Worm (Caenorhabditis elegans) whole organism, L4 larva: ENCODE data around the gene B0334.5.

Experiments
- F10B5.3 ChIP-seq: sonication (generic microtip); optimal IDR thresholded peaks from 2 replicates; lab custom pipeline; 2016; ENCODE audit warnings: mild to moderate bottlenecking, missing genetic modification characterization, missing compliant biosample characterization
- T26A8.4 ChIP-seq: fragments of 200-800 bp; sonication (Bioruptor generic); IDR thresholded peaks from 2 replicates; pipeline ENCODE4 v1.3.6; 2022; ENCODE audit warnings: missing genetic modification characterization, missing compliant biosample characterization
- Y48G9A.11 ChIP-seq: fragments of 200-800 bp; sonication (Bioruptor generic); IDR thresholded peaks from 2 replicates; pipeline ENCODE4 v1.3.6; 2022; ENCODE audit warnings: missing genetic modification reagents, missing genetic modification characterization, missing compliant biosample characterization
- Y75B8A.6 ChIP-seq: fragments of 200-800 bp; sonication (Bioruptor generic); IDR thresholded peaks from 2 replicates; pipeline ENCODE4 v1.3.6; 2022; ENCODE audit warnings: missing genetic modification reagents, missing genetic modification characterization, missing compliant biosample characterization
- ZK337.2 ChIP-seq: fragments of 200-800 bp; sonication (Bioruptor generic); IDR thresholded peaks from 2 replicates; pipeline ENCODE4 v1.3.6; 2022; ENCODE audit warnings: missing genetic modification reagents, missing genetic modification characterization, missing compliant biosample characterization
- attf-4 ChIP-seq: sonication (generic microtip); optimal IDR thresholded peaks from 3 replicates; lab custom pipeline; 2017; ENCODE audit warnings: missing biosample characterization, missing genetic modification characterization
- ceh-20 ChIP-seq: fragments of 200-800 bp; sonication (Bioruptor generic); IDR thresholded peaks from 2 replicates; pipeline ENCODE4 v1.3.6; 2022; ENCODE audit warnings: missing genetic modification reagents, missing genetic modification characterization, missing compliant biosample characterization
- ceh-28 ChIP-seq: fragments of 150-350 bp; optimal IDR thresholded peaks from 2 replicates; lab custom pipeline; 2014; ENCODE audit warnings: missing biosample characterization, missing genetic modification reagents, missing genetic modification characterization
- ceh-44 ChIP-seq: fragments of 200-800 bp; sonication (Bioruptor generic); IDR thresholded peaks from 2 replicates; pipeline ENCODE4 v1.3.6; 2022; ENCODE audit warnings: missing genetic modification reagents, missing genetic modification characterization, missing compliant biosample characterization
- ceh-82 ChIP-seq: sonication (generic microtip); optimal IDR thresholded peaks from 2 replicates; lab custom pipeline; 2017; ENCODE audit warnings: missing biosample characterization, missing genetic modification characterization
- ces-1 ChIP-seq: fragments of 150-350 bp; sonication (generic microtip); optimal IDR thresholded peaks from 4 replicates; lab custom pipeline; 2014; ENCODE audit warnings: missing biosample characterization, missing genetic modification reagents, missing genetic modification characterization
- cey-2 ChIP-seq: sonication (generic microtip); optimal IDR thresholded peaks from 3 replicates; lab custom pipeline; 2017; ENCODE audit warnings: missing genetic modification characterization, mild to moderate bottlenecking, missing compliant biosample characterization, antibody characterized with exemption, borderline replicate concordance; ENCODE audit not compliant: insufficient read depth
- daf-12 ChIP-seq: fragments of 150-350 bp; optimal IDR thresholded peaks from 2 replicates; lab custom pipeline; 2014; ENCODE audit warnings: missing biosample characterization, missing genetic modification reagents, missing genetic modification characterization
- daf-19 ChIP-seq: fragments of 200-800 bp; sonication (Bioruptor generic); conservative IDR thresholded peaks from 2 replicates; pipeline ENCODE4 v1.3.6; 2022; ENCODE audit warnings: missing genetic modification characterization, missing compliant biosample characterization
- daf-8 ChIP-seq: fragments of 200-800 bp; sonication (Bioruptor generic); IDR thresholded peaks from 2 replicates; pipeline ENCODE4 v1.3.6; 2022; ENCODE audit warnings: missing genetic modification characterization, missing compliant biosample characterization
- dmd-6 ChIP-seq: fragments of 200-800 bp; sonication (Bioruptor generic); IDR thresholded peaks from 2 replicates; pipeline ENCODE4 v1.3.6; 2022; ENCODE audit warnings: missing genetic modification reagents, missing genetic modification characterization, missing compliant biosample characterization
- egl-43 ChIP-seq: fragments of 200-800 bp; sonication (Bioruptor generic); IDR thresholded peaks from 2 replicates; pipeline ENCODE4 v1.3.6; 2022; ENCODE audit warnings: missing genetic modification reagents, missing genetic modification characterization, missing compliant biosample characterization
- fkh-10 ChIP-seq: fragments of 150-350 bp; optimal IDR thresholded peaks from 2 replicates; lab custom pipeline; 2014; ENCODE audit warnings: missing biosample characterization, missing genetic modification reagents, missing genetic modification characterization
- fos-1 ChIP-seq: fragments of 150-350 bp; optimal IDR thresholded peaks from 2 replicates; lab custom pipeline; 2014; ENCODE audit warnings: missing biosample characterization, missing genetic modification characterization
- hlh-11 ChIP-seq: fragments of 200-800 bp; sonication (Bioruptor generic); optimal IDR thresholded peaks from 2 replicates; lab custom pipeline; 2018; ENCODE audit warnings: mild to moderate bottlenecking, missing genetic modification characterization, missing compliant biosample characterization
- hlh-30 ChIP-seq: sonication (generic microtip); optimal IDR thresholded peaks from 2 replicates; lab custom pipeline; 2017; ENCODE audit warnings: antibody characterized with exemption, mild to moderate bottlenecking, missing genetic modification characterization, missing compliant biosample characterization; ENCODE audit not compliant: insufficient read depth
- hmg-1.1 ChIP-seq: fragments of 200-800 bp; sonication (Bioruptor generic); IDR thresholded peaks from 2 replicates; pipeline ENCODE4 v1.3.6; 2022; ENCODE audit warnings: missing genetic modification reagents, missing genetic modification characterization, missing compliant biosample characterization
- jun-1 ChIP-seq: fragments of 150-350 bp; optimal IDR thresholded peaks from 2 replicates; lab custom pipeline; 2014; ENCODE audit warnings: missing biosample characterization, missing genetic modification reagents, missing genetic modification characterization
- lim-7 ChIP-seq: fragments of 200-800 bp; sonication (Bioruptor generic); IDR thresholded peaks from 2 replicates; pipeline ENCODE4 v1.3.6; 2022; ENCODE audit warnings: missing genetic modification characterization, missing compliant biosample characterization
- lin-13 ChIP-seq: fragments of 150-350 bp; optimal IDR thresholded peaks from 2 replicates; lab custom pipeline; 2014; ENCODE audit warnings: missing biosample characterization, missing genetic modification reagents, missing genetic modification characterization
- lin-39 ChIP-seq: fragments of 150-350 bp; optimal IDR thresholded peaks from 2 replicates; lab custom pipeline; 2014; ENCODE audit warnings: missing biosample characterization, missing genetic modification reagents, missing genetic modification characterization
- lsy-2 ChIP-seq, 2 experiments: fragments of 150-350 bp in 1 of 2; sonication (generic microtip) in 1 of 2; optimal IDR thresholded peaks; 2 replicates each; lab custom pipeline; 2014 to 2017; ENCODE audit warnings: missing biosample characterization in 2 of 2, missing genetic modification characterization in 2 of 2
- madf-5 ChIP-seq, 2 experiments: fragments of 200-800 bp; sonication (Bioruptor generic); IDR thresholded peaks; 2 replicates each; pipeline ENCODE4 v1.3.6; 2022; ENCODE audit warnings: missing compliant biosample characterization in 2 of 2, missing genetic modification characterization in 2 of 2
- madf-9 ChIP-seq: fragments of 200-800 bp; sonication (Bioruptor generic); conservative IDR thresholded peaks from 2 replicates; pipeline ENCODE4 v1.3.6; 2022; ENCODE audit warnings: missing genetic modification reagents, missing genetic modification characterization, missing compliant biosample characterization
- mdl-1 ChIP-seq, 2 experiments: fragments of 150-350 bp in 1 of 2; sonication (generic microtip) in 1 of 2; optimal IDR thresholded peaks; 2 replicates each; lab custom pipeline; 2014 to 2017; ENCODE audit warnings: missing biosample characterization in 2 of 2, missing genetic modification characterization in 2 of 2
- mdt-29 ChIP-seq: fragments of 200-800 bp; sonication (Bioruptor generic); IDR thresholded peaks from 2 replicates; pipeline ENCODE4 v1.3.6; 2022; ENCODE audit warnings: missing genetic modification reagents, missing genetic modification characterization, missing compliant biosample characterization
- mep-1 ChIP-seq: fragments of 150-350 bp; sonication (generic microtip); optimal IDR thresholded peaks from 3 replicates; lab custom pipeline; 2014; ENCODE audit warnings: missing biosample characterization, missing genetic modification characterization
- mes-2 ChIP-seq: sonication (generic microtip); optimal IDR thresholded peaks from 2 replicates; lab custom pipeline; 2016; ENCODE audit warnings: missing genotype, mild to moderate bottlenecking, missing genetic modification characterization, missing compliant biosample characterization; ENCODE audit not compliant: poor library complexity, severe bottlenecking
- mxl-3 ChIP-seq: fragments of 200-800 bp; sonication (Bioruptor generic); optimal IDR thresholded peaks from 2 replicates; lab custom pipeline; 2018; ENCODE audit warnings: mild to moderate bottlenecking, missing genetic modification characterization, missing compliant biosample characterization
- nhr-11 ChIP-seq: fragments of 150-350 bp; optimal IDR thresholded peaks from 2 replicates; lab custom pipeline; 2014; ENCODE audit warnings: missing biosample characterization, missing genetic modification characterization
- nhr-41 ChIP-seq: fragments of 200-800 bp; sonication (Bioruptor generic); IDR thresholded peaks from 2 replicates; pipeline ENCODE4 v1.3.6; 2022; ENCODE audit warnings: missing genetic modification reagents, missing genetic modification characterization, missing compliant biosample characterization
- nhr-42 ChIP-seq: fragments of 200-800 bp; sonication (Bioruptor generic); IDR thresholded peaks from 2 replicates; pipeline ENCODE4 v1.3.6; 2022; ENCODE audit warnings: missing genetic modification characterization, missing compliant biosample characterization
- nhr-48 ChIP-seq: sonication (generic microtip); optimal IDR thresholded peaks from 2 replicates; lab custom pipeline; 2016; ENCODE audit warnings: mild to moderate bottlenecking, missing genetic modification characterization, missing compliant biosample characterization
- nhr-6 ChIP-seq: fragments of 150-350 bp; optimal IDR thresholded peaks from 2 replicates; lab custom pipeline; 2014; ENCODE audit warnings: missing biosample characterization, missing genetic modification characterization
- nhr-76 ChIP-seq: fragments of 150-350 bp; optimal IDR thresholded peaks from 2 replicates; lab custom pipeline; 2014; ENCODE audit warnings: missing biosample characterization, missing genetic modification characterization
- nhr-77 ChIP-seq: fragments of 150-350 bp; optimal IDR thresholded peaks from 2 replicates; lab custom pipeline; 2014; ENCODE audit warnings: missing biosample characterization, missing genetic modification characterization
- php-3 ChIP-seq: fragments of 200-800 bp; sonication (Bioruptor generic); IDR thresholded peaks from 2 replicates; pipeline ENCODE4 v1.3.6; 2022; ENCODE audit warnings: missing genetic modification reagents, missing genetic modification characterization, missing compliant biosample characterization
- pqm-1 ChIP-seq: sonication (generic microtip); optimal IDR thresholded peaks from 2 replicates; lab custom pipeline; 2017; ENCODE audit warnings: missing biosample characterization, missing genetic modification characterization
- sdz-12 ChIP-seq: fragments of 200-800 bp; sonication (Bioruptor generic); optimal IDR thresholded peaks from 2 replicates; lab custom pipeline; 2018; ENCODE audit warnings: mild to moderate bottlenecking, missing genetic modification characterization, missing compliant biosample characterization
- skn-1 ChIP-seq: fragments of 150-350 bp; optimal IDR thresholded peaks from 2 replicates; lab custom pipeline; 2014; ENCODE audit warnings: missing biosample characterization, missing genetic modification characterization
- snpc-1.2 ChIP-seq: fragments of 200-800 bp; sonication (Bioruptor generic); IDR thresholded peaks from 2 replicates; pipeline ENCODE4 v1.3.6; 2022; ENCODE audit warnings: missing genetic modification reagents, missing genetic modification characterization, missing compliant biosample characterization
- tag-97 ChIP-seq: fragments of 200-800 bp; sonication (Bioruptor generic); IDR thresholded peaks from 2 replicates; pipeline ENCODE4 v1.3.6; 2022; ENCODE audit warnings: missing genetic modification characterization, missing compliant biosample characterization
- tra-1 ChIP-seq: fragments of 200-800 bp; sonication (Bioruptor generic); IDR thresholded peaks from 2 replicates; pipeline ENCODE4 v1.3.6; 2022; ENCODE audit warnings: missing genetic modification reagents, missing genetic modification characterization, missing compliant biosample characterization
- unc-130 ChIP-seq: sonication (generic microtip); optimal IDR thresholded peaks from 2 replicates; lab custom pipeline; 2016; ENCODE audit warnings: missing genetic modification reagents, missing genetic modification characterization, missing compliant biosample characterization
- unc-39 ChIP-seq: sonication (generic microtip); optimal IDR thresholded peaks from 2 replicates; lab custom pipeline; 2017; ENCODE audit warnings: missing biosample characterization, missing genetic modification characterization
- zfp-3 ChIP-seq: fragments of 200-800 bp; sonication (Bioruptor generic); conservative IDR thresholded peaks from 2 replicates; pipeline ENCODE4 v1.3.6; 2022; ENCODE audit warnings: missing genetic modification reagents, missing genetic modification characterization, missing compliant biosample characterization
- ztf-7 ChIP-seq: fragments of 150-350 bp; optimal IDR thresholded peaks from 2 replicates; lab custom pipeline; 2014; ENCODE audit warnings: missing biosample characterization, missing genetic modification characterization

Gene B0334.5

ce11 chrII:11464427-11464944 is 33.0 kb upstream of the B0334.5 start, which contains the start of the genes aars-1 and rga-1 (continued):
- no peak for TF ChIP-seq ces-1 (GFP tag; lab: Kevin White, UChicago)
- peak in 1 of 2 experiments; percentile 82 for TF ChIP-seq mdl-1 (tag; optimal IDR thresholded peaks at IDR 0.05; lab: Kevin White, UChicago)
- no peak for TF ChIP-seq unc-39 (tag; lab: Kevin White, UChicago)
- TF ChIP-seq pqm-1 (tag; lab: Kevin White, UChicago), result peak; percentile 46
- no peak for TF ChIP-seq fkh-10 (GFP tag; lab: Kevin White, UChicago)
- TF ChIP-seq attf-4, result no peak
- TF ChIP-seq hlh-30 (tag; lab: Kevin White, UChicago), result peak; percentile 89
- no peak for TF ChIP-seq lim-7
- TF ChIP-seq daf-12 (tag; lab: Kevin White, UChicago), result no peak
- peak; percentile 81 for TF ChIP-seq dmd-6 (GFP tag; lab: Robert Waterston, UW)
- TF ChIP-seq madf-5 (GFP tag; IDR thresholded peaks at IDR 0.05; lab: Robert Waterston, UW), result no peak
- peak; percentile 74 for TF ChIP-seq php-3 (GFP tag; lab: Robert Waterston, UW)
- peak; percentile 95 for TF ChIP-seq nhr-48 (tag; lab: Kevin White, UChicago)
- peak; percentile 20 for TF ChIP-seq nhr-77
- TF ChIP-seq lsy-2 (tag; optimal IDR thresholded peaks at IDR 0.05; lab: Kevin White, UChicago), result peak in 1 of 2 experiments; percentile 72
- no peak for TF ChIP-seq F10B5.3
- TF ChIP-seq Y48G9A.11 (GFP tag; lab: Robert Waterston, UW), result no peak
- TF ChIP-seq cey-2 (tag; lab: Kevin White, UChicago), result no peak
- no peak for TF ChIP-seq zfp-3
- peak; percentile 79 for TF ChIP-seq mes-2 (tag; lab: Kevin White, UChicago)
- TF ChIP-seq skn-1, result no peak
- TF ChIP-seq T26A8.4 (GFP tag; lab: Robert Waterston, UW), result peak; percentile 63; the same call in 1 of the 2 replicates
- peak; percentile 22 for TF ChIP-seq lin-13
- no peak for TF ChIP-seq daf-8 (GFP tag; lab: Robert Waterston, UW)
- TF ChIP-seq daf-19 (GFP tag; lab: Robert Waterston, UW), result no peak
- TF ChIP-seq unc-130, result no peak
- TF ChIP-seq ceh-82 (tag; lab: Kevin White, UChicago), result no peak
- TF ChIP-seq mdt-29 (GFP tag; lab: Robert Waterston, UW), result no peak
- TF ChIP-seq tag-97 (GFP tag; lab: Robert Waterston, UW), result no peak
- no peak for TF ChIP-seq sdz-12 (GFP tag; lab: Kevin White, UChicago)
- TF ChIP-seq tra-1 (GFP tag; lab: Robert Waterston, UW), result peak; percentile 46; the same call in 1 of the 2 replicates
- no peak for TF ChIP-seq ceh-20 (GFP tag; lab: Robert Waterston, UW)
- TF ChIP-seq fos-1 (tag; lab: Kevin White, UChicago), result no peak
- TF ChIP-seq lin-39, result no peak
- no peak for TF ChIP-seq ztf-7
- TF ChIP-seq snpc-1.2, result no peak
- TF ChIP-seq nhr-76 (tag; lab: Kevin White, UChicago), result no peak
- TF ChIP-seq nhr-41 (GFP tag; lab: Robert Waterston, UW), result no peak
- peak; percentile 26 for TF ChIP-seq jun-1 (tag; lab: Kevin White, UChicago)
- no peak for TF ChIP-seq ZK337.2 (GFP tag; lab: Robert Waterston, UW)
- no peak for TF ChIP-seq nhr-42
- TF ChIP-seq ceh-44 (GFP tag; lab: Robert Waterston, UW), result no peak
- no peak for TF ChIP-seq madf-9
- peak; percentile 51 for TF ChIP-seq nhr-6
- peak; percentile 91 for TF ChIP-seq mxl-3 (GFP tag; lab: Kevin White, UChicago)
- peak; percentile 67 for TF ChIP-seq mep-1
- peak; percentile 11 for TF ChIP-seq ceh-28 (tag; lab: Kevin White, UChicago)
- peak; percentile 45; the same call in 1 of the 2 replicates for TF ChIP-seq hmg-1.1 (GFP tag; lab: Robert Waterston, UW)
- no peak for TF ChIP-seq egl-43 (GFP tag; lab: Robert Waterston, UW)
- TF ChIP-seq nhr-11 (tag; lab: Kevin White, UChicago), result no peak
- no peak for TF ChIP-seq Y75B8A.6 (GFP tag; lab: Robert Waterston, UW)
- TF ChIP-seq hlh-11 (tag; lab: Kevin White, UChicago), result peak; percentile 94
